Worm (Caenorhabditis elegans): ENCODE measurements around the gene Y42H9AR.2.
A peak's percentile ranks its signal among the peaks of the same experiment; 100 is the strongest.

Gene Y42H9AR.2

DNA sequence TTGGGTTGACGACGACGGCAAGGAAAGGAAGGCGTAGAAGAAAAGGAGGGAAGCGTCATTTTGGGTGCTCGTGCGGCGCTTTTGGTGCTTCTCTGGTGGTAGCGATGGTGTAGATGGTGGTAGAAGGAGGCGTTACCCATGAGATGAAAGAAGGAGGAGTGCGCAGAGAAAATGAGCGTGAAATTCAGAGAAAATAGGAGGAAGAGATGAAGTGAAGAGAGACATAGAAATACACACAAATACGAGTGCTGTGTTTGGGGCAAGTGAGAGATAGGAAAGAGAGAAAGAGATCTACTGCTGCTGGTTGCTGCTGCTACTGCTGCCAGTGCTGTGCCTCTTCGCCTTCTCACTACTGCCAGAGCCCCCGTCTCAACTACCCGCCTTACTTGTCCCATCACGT lies 33.1 kb upstream of the Y42H9AR.2 start (continued):
- peak; percentile 48 for TF ChIP-seq unc-42 (tag; optimal IDR thresholded peaks at IDR 0.05)
- peak; percentile 36 for TF ChIP-seq nhr-232 (tag; optimal IDR thresholded peaks at IDR 0.05)
- TF ChIP-seq lin-11 (tag; optimal IDR thresholded peaks at IDR 0.05): no peak
- no peak for TF ChIP-seq nhr-11 (tag; optimal IDR thresholded peaks at IDR 0.05)
- TF ChIP-seq ceh-34 (tag; optimal IDR thresholded peaks at IDR 0.05): peak; percentile 50
- TF ChIP-seq ceh-19 (GFP tag; optimal IDR thresholded peaks at IDR 0.05): no peak
- no peak for TF ChIP-seq gmeb-2 (tag; optimal IDR thresholded peaks at IDR 0.05)
- no peak for TF ChIP-seq F13H6.1 (tag; optimal IDR thresholded peaks at IDR 0.05)
- TF ChIP-seq K02D7.2 (tag; optimal IDR thresholded peaks at IDR 0.05): no peak
- TF ChIP-seq ceh-45 (GFP tag; IDR thresholded peaks at IDR 0.05): no peak
- no peak for TF ChIP-seq pax-1 (tag; optimal IDR thresholded peaks at IDR 0.05)
- TF ChIP-seq tbx-7 (tag; optimal IDR thresholded peaks at IDR 0.05): no peak
- TF ChIP-seq pag-3 (tag; optimal IDR thresholded peaks at IDR 0.05; ENCODE audit: borderline replicate concordance): no peak
- no peak for TF ChIP-seq odd-2 (tag; optimal IDR thresholded peaks at IDR 0.05)
- TF ChIP-seq che-1 (tag; optimal IDR thresholded peaks at IDR 0.05): no peak
- peak; percentile 52 for TF ChIP-seq tbx-2 (tag; optimal IDR thresholded peaks at IDR 0.05)

DNA sequence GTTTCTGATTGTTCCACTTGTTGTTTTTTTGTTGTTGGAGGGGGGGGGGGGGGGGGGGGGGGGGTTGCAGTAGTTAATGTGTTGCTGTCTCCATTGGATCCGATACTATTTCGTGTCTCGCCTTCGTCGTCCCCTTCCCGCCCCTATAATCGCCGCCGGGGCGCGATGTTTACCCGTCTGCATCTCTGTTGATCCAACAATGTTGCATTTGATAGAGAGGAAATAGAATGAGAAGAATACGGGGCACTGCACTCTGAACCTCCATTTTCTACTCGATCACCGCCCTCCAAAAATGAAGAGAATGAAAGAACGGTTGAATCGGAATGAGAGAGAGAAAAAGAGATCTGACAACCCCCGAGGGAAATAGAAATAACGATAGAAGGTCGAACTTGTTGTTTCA lies 32.0 kb upstream of the Y42H9AR.2 start:
- TF ChIP-seq nhr-11 (tag; optimal IDR thresholded peaks at IDR 0.05) (no peak), ceh-31 (tag; optimal IDR thresholded peaks at IDR 0.05) (no peak), sox-4 (tag; optimal IDR thresholded peaks at IDR 0.05) (no peak), C08G9.2 (tag; optimal IDR thresholded peaks at IDR 0.05) (no peak), syd-9 (tag; optimal IDR thresholded peaks at IDR 0.05) (no peak), lin-11 (tag; optimal IDR thresholded peaks at IDR 0.05) (no peak), sox-2 (GFP tag; IDR thresholded peaks at IDR 0.05) (no peak), ceh-48 (tag; optimal IDR thresholded peaks at IDR 0.05) (no peak), pqm-1 (tag; optimal IDR thresholded peaks at IDR 0.05) (no peak), mec-3 (tag; optimal IDR thresholded peaks at IDR 0.05; ENCODE audit: borderline replicate concordance) (no peak), tbx-7 (tag; optimal IDR thresholded peaks at IDR 0.05) (no peak), lim-6 (tag; optimal IDR thresholded peaks at IDR 0.05) (no peak), che-1 (tag; optimal IDR thresholded peaks at IDR 0.05) (no peak)

DNA sequence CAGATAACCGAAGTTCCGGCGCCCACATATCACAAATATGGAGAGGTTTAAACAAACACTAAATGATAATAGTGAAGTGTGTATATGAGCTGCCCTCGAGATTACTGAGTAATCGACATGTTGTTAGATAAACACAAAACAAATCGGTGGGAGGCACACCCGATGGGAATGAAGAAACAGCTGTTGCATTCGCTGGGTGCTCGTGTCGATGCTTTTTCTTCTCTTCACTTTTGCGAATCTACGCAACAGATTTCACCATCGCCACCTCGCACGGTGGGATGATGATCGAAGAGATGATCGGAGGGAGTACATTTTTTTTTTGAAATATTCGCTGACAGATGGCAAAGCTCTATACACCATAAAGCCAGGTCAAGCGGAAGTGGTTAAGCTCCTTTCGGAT lies 31.4 kb upstream of the Y42H9AR.2 start:
- TF ChIP-seq hlh-8 (tag; optimal IDR thresholded peaks at IDR 0.05) (no peak), rnt-1 (tag; optimal IDR thresholded peaks at IDR 0.05) (peak; percentile 13), odd-2 (tag; optimal IDR thresholded peaks at IDR 0.05) (no peak), ceh-30 (tag; optimal IDR thresholded peaks at IDR 0.05) (no peak), gmeb-2 (tag; optimal IDR thresholded peaks at IDR 0.05) (no peak), ama-1 (optimal IDR thresholded peaks at IDR 0.05) (no peak), unc-55 (GFP tag; optimal IDR thresholded peaks at IDR 0.05) (no peak), ceh-34 (tag; optimal IDR thresholded peaks at IDR 0.05) (no peak)

DNA sequence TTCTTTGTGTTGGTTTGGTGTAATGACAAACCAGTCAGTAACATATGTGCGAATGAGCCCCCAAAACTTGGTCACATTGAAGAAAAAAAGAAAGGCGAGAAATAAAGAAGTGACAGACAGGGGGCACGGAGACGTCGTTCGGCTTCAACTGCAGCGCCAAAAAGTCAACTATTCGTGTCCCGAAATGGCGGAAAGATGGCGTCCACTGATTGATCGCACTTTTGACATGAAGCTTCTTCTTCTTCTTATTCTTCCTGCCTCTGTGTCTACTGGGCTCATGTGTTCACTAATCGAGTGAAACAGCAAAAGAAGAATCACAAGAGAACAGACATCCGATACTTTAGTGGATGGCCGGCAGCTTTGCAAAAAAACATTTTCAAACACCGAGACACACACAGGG lies 30.6 kb upstream of the Y42H9AR.2 start:
- peak; percentile 8 for TF ChIP-seq ceh-34 (tag; optimal IDR thresholded peaks at IDR 0.05)
- TF ChIP-seq ets-4 (tag; optimal IDR thresholded peaks at IDR 0.05): no peak

DNA sequence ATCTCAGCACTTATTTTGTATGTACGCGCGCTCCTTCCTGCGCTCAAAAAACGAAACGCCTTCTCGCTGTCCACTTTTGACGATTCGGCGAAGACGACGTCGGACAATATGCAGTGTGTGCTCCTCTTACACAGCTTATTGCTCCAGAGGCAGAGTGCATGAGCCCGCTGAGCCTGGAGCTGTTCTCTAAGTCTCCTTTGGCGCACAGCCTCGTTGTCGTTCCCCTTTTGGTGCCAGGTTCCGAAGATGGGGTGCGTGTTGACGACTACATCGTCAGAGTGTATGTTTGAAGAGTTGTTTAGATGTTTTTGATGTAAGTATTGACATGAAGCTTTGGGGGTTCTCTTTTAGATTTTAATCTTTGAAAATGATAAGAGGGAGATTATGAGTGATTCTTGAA lies 29.4 kb upstream of the Y42H9AR.2 start:
- TF ChIP-seq hlh-13 (GFP tag; optimal IDR thresholded peaks at IDR 0.05) (no peak), hlh-6 (tag; optimal IDR thresholded peaks at IDR 0.05) (peak; percentile 6)

DNA sequence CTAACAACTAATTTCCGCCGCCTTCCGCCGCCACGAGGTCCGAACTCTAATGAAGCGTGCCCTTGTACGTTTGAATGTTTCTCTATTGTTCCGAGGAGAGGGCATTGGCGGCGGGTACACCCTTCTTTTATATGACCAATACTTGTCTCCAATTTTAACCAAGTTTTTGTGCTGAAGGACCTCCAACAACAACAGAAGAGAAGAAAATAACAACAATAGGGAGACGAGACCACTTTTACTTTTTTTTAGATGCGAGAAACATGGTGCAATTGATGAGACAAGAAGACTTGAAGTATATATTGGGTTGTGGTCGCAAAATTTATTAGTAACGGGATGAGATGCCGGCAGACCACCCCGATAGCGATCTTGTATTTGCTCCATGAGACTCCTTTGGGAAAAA lies 28.8 kb upstream of the Y42H9AR.2 start:
- TF ChIP-seq zip-5 (tag; optimal IDR thresholded peaks at IDR 0.05) (no peak), ceh-30 (tag; optimal IDR thresholded peaks at IDR 0.05) (no peak), F13H6.1 (tag; optimal IDR thresholded peaks at IDR 0.05) (no peak), C08G9.2 (tag; optimal IDR thresholded peaks at IDR 0.05) (no peak), ceh-34 (tag; optimal IDR thresholded peaks at IDR 0.05) (no peak), unc-55 (GFP tag; optimal IDR thresholded peaks at IDR 0.05) (no peak), npax-4 (tag; optimal IDR thresholded peaks at IDR 0.05) (no peak), sdc-2 (tag; optimal IDR thresholded peaks at IDR 0.05) (no peak), C38D4.7 (GFP tag; optimal IDR thresholded peaks at IDR 0.05) (no peak), fkh-10 (GFP tag; optimal IDR thresholded peaks at IDR 0.05) (no peak), tbx-7 (tag; optimal IDR thresholded peaks at IDR 0.05) (no peak), ahr-1 (tag; optimal IDR thresholded peaks at IDR 0.05) (no peak), sox-2 (GFP tag; IDR thresholded peaks at IDR 0.05) (peak; percentile 41; the same call in 1 of the 2 replicates), ceh-45 (GFP tag; IDR thresholded peaks at IDR 0.05) (no peak), ceh-9 (tag; optimal IDR thresholded peaks at IDR 0.05) (no peak), hlh-15 (tag; optimal IDR thresholded peaks at IDR 0.05) (no peak), sox-4 (tag; optimal IDR thresholded peaks at IDR 0.05) (no peak), ceh-22 (tag; optimal IDR thresholded peaks at IDR 0.05) (no peak), hlh-30 (tag; optimal IDR thresholded peaks at IDR 0.05; ENCODE audit: insufficient read depth) (no peak), syd-9 (tag; optimal IDR thresholded peaks at IDR 0.05) (no peak), ttx-3 (tag; optimal IDR thresholded peaks at IDR 0.05) (no peak), ceh-31 (tag; optimal IDR thresholded peaks at IDR 0.05) (peak; percentile 55)
